Worm (Caenorhabditis elegans) whole organism, young adult: ENCODE results near the gene C26B2.2.

ENCODE experiments used
- B0261.1 ChIP-seq: sonication (generic microtip); optimal IDR thresholded peaks from 2 replicates; lab custom pipeline; 2016; ENCODE audit warnings: mild to moderate bottlenecking, missing genetic modification characterization, moderate library complexity, missing compliant biosample characterization
- D2030.7 ChIP-seq: fragments of 200-800 bp; sonication (Bioruptor generic); IDR thresholded peaks from 2 replicates; pipeline ENCODE4 v1.3.6; 2022; ENCODE audit warnings: missing genetic modification reagents, missing genetic modification characterization, missing compliant biosample characterization
- F23B12.7 ChIP-seq: sonication (generic microtip); optimal IDR thresholded peaks from 2 replicates; lab custom pipeline; 2017; ENCODE audit warnings: missing genetic modification characterization, mild to moderate bottlenecking, missing compliant biosample characterization, antibody characterized with exemption, moderate library complexity; ENCODE audit not compliant: insufficient read depth
- F39B2.1 ChIP-seq: fragments of 200-800 bp; sonication (Bioruptor generic); IDR thresholded peaks from 2 replicates; pipeline ENCODE4 v1.3.6; 2022; ENCODE audit warnings: missing genetic modification reagents, missing genetic modification characterization, missing compliant biosample characterization
- F57A8.1 ChIP-seq: fragments of 200-800 bp; sonication (Bioruptor generic); optimal IDR thresholded peaks from 2 replicates; lab custom pipeline; 2018; ENCODE audit warnings: mild to moderate bottlenecking, missing genetic modification characterization, moderate library complexity, missing compliant biosample characterization
- K12H6.12 ChIP-seq: fragments of 200-800 bp; sonication (Bioruptor generic); optimal IDR thresholded peaks from 2 replicates; lab custom pipeline; 2018; ENCODE audit warnings: mild to moderate bottlenecking, missing genetic modification characterization, missing compliant biosample characterization
- T26A5.8 ChIP-seq: sonication (generic microtip); optimal IDR thresholded peaks from 2 replicates; lab custom pipeline; 2016; ENCODE audit warnings: missing genetic modification characterization, missing compliant biosample characterization
- aptf-2 ChIP-seq: fragments of 200-800 bp; sonication (Bioruptor generic); conservative IDR thresholded peaks from 2 replicates; pipeline ENCODE4 v1.3.6; 2022; ENCODE audit warnings: missing genetic modification reagents, missing genetic modification characterization, missing compliant biosample characterization
- atf-7 ChIP-seq: sonication (generic microtip); optimal IDR thresholded peaks from 2 replicates; lab custom pipeline; 2017; ENCODE audit warnings: mild to moderate bottlenecking, missing genetic modification characterization, missing compliant biosample characterization
- athp-1 ChIP-seq: sonication (generic microtip); optimal IDR thresholded peaks from 2 replicates; lab custom pipeline; 2017; ENCODE audit warnings: mild to moderate bottlenecking, missing genetic modification characterization, missing compliant biosample characterization
- attf-5 ChIP-seq: fragments of 200-800 bp; sonication (Bioruptor generic); optimal IDR thresholded peaks from 2 replicates; lab custom pipeline; 2018; ENCODE audit warnings: mild to moderate bottlenecking, missing genetic modification characterization, missing compliant biosample characterization
- attf-6 ChIP-seq: fragments of 200-800 bp; sonication (Bioruptor generic); IDR thresholded peaks from 2 replicates; pipeline ENCODE4 v1.3.6; 2022; ENCODE audit warnings: missing genetic modification reagents, missing genetic modification characterization, missing compliant biosample characterization
- ccch-3 ChIP-seq: fragments of 200-800 bp; sonication (Bioruptor generic); optimal IDR thresholded peaks from 2 replicates; lab custom pipeline; 2018; ENCODE audit warnings: mild to moderate bottlenecking, missing genetic modification characterization, missing compliant biosample characterization
- cebp-1 ChIP-seq, 2 experiments: fragments of 200-800 bp in 1 of 2; sonication (Bioruptor generic) in 1 of 2; sonication (generic microtip) in 1 of 2; IDR thresholded peaks in 1 of 2; optimal IDR thresholded peaks in 1 of 2; 2 replicates each; pipeline versions ENCODE4 v1.3.6 to Lab custom; 2017 to 2022; ENCODE audit warnings: missing compliant biosample characterization in 2 of 2, missing genetic modification characterization in 2 of 2, mild to moderate bottlenecking in 1 of 2, missing genetic modification reagents in 1 of 2, moderate library complexity in 1 of 2
- ceh-27 ChIP-seq: fragments of 200-800 bp; sonication (Bioruptor generic); optimal IDR thresholded peaks from 2 replicates; lab custom pipeline; 2018; ENCODE audit warnings: mild to moderate bottlenecking, missing genetic modification characterization, moderate library complexity, missing compliant biosample characterization
- ceh-79 ChIP-seq: sonication (generic microtip); optimal IDR thresholded peaks from 2 replicates; lab custom pipeline; 2017; ENCODE audit warnings: mild to moderate bottlenecking, missing genetic modification characterization, missing compliant biosample characterization
- chd-7 ChIP-seq: sonication (generic microtip); optimal IDR thresholded peaks from 2 replicates; lab custom pipeline; 2016; ENCODE audit warnings: mild to moderate bottlenecking, missing genetic modification characterization, moderate library complexity, missing compliant biosample characterization
- dox-1 ChIP-seq: fragments of 200-800 bp; sonication (Bioruptor generic); IDR thresholded peaks from 2 replicates; pipeline ENCODE4 v1.3.6; 2022; ENCODE audit warnings: missing genetic modification reagents, missing genetic modification characterization, missing compliant biosample characterization
- dpff-1 ChIP-seq: sonication (generic microtip); optimal IDR thresholded peaks from 2 replicates; lab custom pipeline; 2017; ENCODE audit warnings: mild to moderate bottlenecking, missing genetic modification characterization, missing compliant biosample characterization
- egl-18 ChIP-seq: fragments of 200-800 bp; sonication (Bioruptor generic); IDR thresholded peaks from 2 replicates; pipeline ENCODE4 v1.3.6; 2022; ENCODE audit warnings: missing genetic modification reagents, missing genetic modification characterization, missing compliant biosample characterization
- ekl-4 ChIP-seq: fragments of 200-800 bp; sonication (Bioruptor generic); IDR thresholded peaks from 2 replicates; pipeline ENCODE4 v1.3.6; 2022; ENCODE audit warnings: missing genetic modification reagents, missing genetic modification characterization, missing compliant biosample characterization
- gei-17 ChIP-seq: fragments of 200-800 bp; sonication (Bioruptor generic); optimal IDR thresholded peaks from 2 replicates; lab custom pipeline; 2018; ENCODE audit warnings: mild to moderate bottlenecking, missing genetic modification characterization, missing compliant biosample characterization
- hlh-12 ChIP-seq: sonication (generic microtip); optimal IDR thresholded peaks from 2 replicates; lab custom pipeline; 2016; ENCODE audit warnings: missing genetic modification characterization, missing compliant biosample characterization
- hmg-1.2 ChIP-seq: fragments of 200-800 bp; sonication (Bioruptor generic); IDR thresholded peaks from 2 replicates; pipeline ENCODE4 v1.3.6; 2022; ENCODE audit warnings: missing genetic modification reagents, missing genetic modification characterization, missing compliant biosample characterization
- hsf-1 ChIP-seq: fragments of 200-800 bp; sonication (Bioruptor generic); IDR thresholded peaks from 2 replicates; pipeline ENCODE4 v1.3.6; 2022; ENCODE audit warnings: missing genetic modification reagents, missing genetic modification characterization, missing compliant biosample characterization
- let-526 ChIP-seq: fragments of 200-800 bp; sonication (Bioruptor generic); IDR thresholded peaks from 2 replicates; pipeline ENCODE4 v1.3.6; 2022; ENCODE audit warnings: missing genetic modification reagents, missing genetic modification characterization, missing compliant biosample characterization
- lin-26 ChIP-seq: fragments of 200-800 bp; sonication (Bioruptor generic); IDR thresholded peaks from 2 replicates; pipeline ENCODE4 v1.3.6; 2022; ENCODE audit warnings: missing genetic modification reagents, missing genetic modification characterization, missing compliant biosample characterization
- lin-35 ChIP-seq, 3 experiments: fragments of 150-350 bp in 2 of 3; sonication (generic microtip) in 1 of 3; optimal IDR thresholded peaks; 2 replicates each; lab custom pipeline; 2014 to 2018; ENCODE audit warnings: missing biosample characterization in 3 of 3, missing genetic modification characterization in 3 of 3, missing genetic modification reagents in 3 of 3
- lin-40 ChIP-seq: sonication (generic microtip); optimal IDR thresholded peaks from 2 replicates; lab custom pipeline; 2016; ENCODE audit warnings: missing genetic modification characterization, mild to moderate bottlenecking, missing compliant biosample characterization, missing genotype, missing genetic modification reagents
- lin-54 ChIP-seq: fragments of 200-800 bp; sonication (Bioruptor generic); optimal IDR thresholded peaks from 2 replicates; lab custom pipeline; 2018; ENCODE audit warnings: mild to moderate bottlenecking, missing genetic modification characterization, missing compliant biosample characterization
- madf-10 ChIP-seq: sonication (generic microtip); optimal IDR thresholded peaks from 2 replicates; lab custom pipeline; 2016; ENCODE audit warnings: mild to moderate bottlenecking, missing genetic modification characterization, missing compliant biosample characterization
- madf-3 ChIP-seq: fragments of 200-800 bp; sonication (Bioruptor generic); IDR thresholded peaks from 2 replicates; pipeline ENCODE4 v1.3.6; 2022; ENCODE audit warnings: missing genetic modification reagents, missing genetic modification characterization, missing compliant biosample characterization
- mcd-1 ChIP-seq: fragments of 200-800 bp; sonication (Bioruptor generic); IDR thresholded peaks from 2 replicates; pipeline ENCODE4 v1.3.6; 2022; ENCODE audit warnings: missing genetic modification reagents, missing genetic modification characterization, missing compliant biosample characterization
- mel-28 ChIP-seq: sonication (generic microtip); optimal IDR thresholded peaks from 2 replicates; lab custom pipeline; 2016; ENCODE audit warnings: borderline replicate concordance, mild to moderate bottlenecking, missing genetic modification characterization, missing compliant biosample characterization
- nfya-1 ChIP-seq: sonication (generic microtip); optimal IDR thresholded peaks from 2 replicates; lab custom pipeline; 2017; ENCODE audit warnings: antibody characterized with exemption, missing compliant biosample characterization, missing genetic modification characterization, borderline replicate concordance; ENCODE audit not compliant: insufficient read depth
- nhr-80 ChIP-seq: sonication (generic microtip); optimal IDR thresholded peaks from 2 replicates; lab custom pipeline; 2016; ENCODE audit warnings: missing genetic modification characterization, missing compliant biosample characterization
- pbrm-1 ChIP-seq: fragments of 200-800 bp; sonication (Bioruptor generic); IDR thresholded peaks from 2 replicates; pipeline ENCODE4 v1.3.6; 2022; ENCODE audit warnings: missing genetic modification reagents, missing genetic modification characterization, missing compliant biosample characterization
- repo-1 ChIP-seq: sonication (generic microtip); optimal IDR thresholded peaks from 2 replicates; lab custom pipeline; 2017; ENCODE audit warnings: mild to moderate bottlenecking, missing genetic modification characterization, missing compliant biosample characterization
- rpc-1 ChIP-seq, 2 experiments: fragments of 150-350 bp in 1 of 2; sonication (generic microtip) in 1 of 2; optimal IDR thresholded peaks; 2 replicates each; lab custom pipeline; 2014 to 2018; ENCODE audit warnings: missing biosample characterization in 1 of 2, missing genetic modification characterization in 1 of 2, missing genetic modification reagents in 1 of 2, missing genotype in 1 of 2
- snpc-1.3 ChIP-seq: sonication (generic microtip); optimal IDR thresholded peaks from 2 replicates; lab custom pipeline; 2017; ENCODE audit warnings: missing genetic modification characterization, mild to moderate bottlenecking, missing compliant biosample characterization, antibody characterized with exemption, moderate library complexity, missing genotype, missing genetic modification reagents; ENCODE audit not compliant: insufficient read depth
- snpc-4 ChIP-seq, 5 experiments: fragments of 150-350 bp in 1 of 5; sonication (generic microtip) in 4 of 5; optimal IDR thresholded peaks; 2 replicates each; lab custom pipeline; 2014 to 2018; ENCODE audit warnings: missing genetic modification characterization in 5 of 5, missing biosample characterization in 3 of 5, antibody characterized with exemption in 2 of 5, mild to moderate bottlenecking in 2 of 5, missing compliant biosample characterization in 2 of 5, missing genotype in 2 of 5, moderate library complexity in 2 of 5, missing genetic modification reagents in 1 of 5
- xnd-1 ChIP-seq: sonication (generic microtip); optimal IDR thresholded peaks from 2 replicates; lab custom pipeline; 2016; ENCODE audit warnings: missing genotype, missing genetic modification reagents, missing genetic modification characterization, missing compliant biosample characterization
- ztf-22 ChIP-seq: fragments of 200-800 bp; sonication (Bioruptor generic); optimal IDR thresholded peaks from 2 replicates; lab custom pipeline; 2018; ENCODE audit warnings: mild to moderate bottlenecking, missing genetic modification characterization, moderate library complexity, missing compliant biosample characterization
- ztf-26 ChIP-seq: sonication (generic microtip); optimal IDR thresholded peaks from 2 replicates; lab custom pipeline; 2017; ENCODE audit warnings: missing genetic modification characterization, missing compliant biosample characterization
- ztf-3 ChIP-seq: fragments of 200-800 bp; sonication (Bioruptor generic); optimal IDR thresholded peaks from 2 replicates; lab custom pipeline; 2018; ENCODE audit warnings: mild to moderate bottlenecking, missing genetic modification characterization, missing compliant biosample characterization

C26B2.2 gene

ce11 chrIV:7983728-7984346 is 38.1 kb downstream of the C26B2.2 start:
- TF ChIP-seq attf-5 = peak; percentile 5
- peak; percentile 16 for TF ChIP-seq xnd-1
- TF ChIP-seq madf-3 (GFP tag; lab: Robert Waterston, UW) = peak; percentile 78; the same call in 1 of the 2 replicates
- peak; percentile 7 for TF ChIP-seq atf-7
- TF ChIP-seq ztf-26 = peak; percentile 23
- no peak for TF ChIP-seq K12H6.12
- peak; percentile 30; the same call in 1 of the 2 replicates for TF ChIP-seq dox-1 (GFP tag; lab: Robert Waterston, UW)
- peak; percentile 16 for TF ChIP-seq athp-1
- no peak for TF ChIP-seq F57A8.1
- TF ChIP-seq aptf-2 (GFP tag; lab: Robert Waterston, UW) = 0 out of 2 replicates have a peak, but pooled peaks have one; percentile 24
- peak; percentile 73 for TF ChIP-seq repo-1
- TF ChIP-seq ceh-79 (tag; lab: Kevin White, UChicago) = peak; percentile 19
- no peak for TF ChIP-seq nhr-80
- TF ChIP-seq D2030.7 (GFP tag; lab: Robert Waterston, UW) = 0 out of 2 replicates have a peak, but pooled peaks have one; percentile 28
- TF ChIP-seq let-526 (GFP tag; lab: Robert Waterston, UW) = no peak
- TF ChIP-seq B0261.1 = no peak
- peak; percentile 29; the same call in 1 of the 2 replicates for TF ChIP-seq F39B2.1 (GFP tag; lab: Robert Waterston, UW)
- peak; percentile 60; the same call in 1 of the 2 replicates for TF ChIP-seq attf-6 (GFP tag; lab: Robert Waterston, UW)
- no peak for TF ChIP-seq cebp-1 (GFP tag; IDR thresholded peaks at IDR 0.05; lab: Robert Waterston, UW)
- peak; percentile 50 for TF ChIP-seq cebp-1 (tag; optimal IDR thresholded peaks at IDR 0.05; lab: Kevin White, UChicago)
- TF ChIP-seq ztf-22 = no peak
- peak; percentile 37 for TF ChIP-seq T26A5.8 (tag; lab: Kevin White, UChicago)
- TF ChIP-seq ccch-3 (GFP tag; lab: Kevin White, UChicago) = no peak
- TF ChIP-seq ekl-4 = 0 out of 2 replicates have a peak, but pooled peaks have one; percentile 30
- TF ChIP-seq mel-28 (tag; lab: Kevin White, UChicago) = no peak
- TF ChIP-seq nfya-1 = no peak
- no peak for TF ChIP-seq hmg-1.2 (GFP tag; lab: Robert Waterston, UW)
- no peak for TF ChIP-seq hlh-12 (tag; lab: Kevin White, UChicago)
- TF ChIP-seq lin-35 (GFP tag; optimal IDR thresholded peaks at IDR 0.05; lab: Kevin White, UChicago) = peak in 1 of 3 experiments; percentile 9
- TF ChIP-seq snpc-1.3 = no peak
- peak; percentile 16; the same call in 1 of the 2 replicates for TF ChIP-seq pbrm-1 (GFP tag; lab: Robert Waterston, UW)
- TF ChIP-seq lin-26 (GFP tag; lab: Robert Waterston, UW) = no peak
- no peak; the same call in 1 of the 2 replicates for TF ChIP-seq mcd-1 (GFP tag; lab: Robert Waterston, UW)
- no peak for TF ChIP-seq snpc-4 (GFP tag; optimal IDR thresholded peaks at IDR 0.05; lab: Kevin White, UChicago)
- TF ChIP-seq snpc-4 (tag; optimal IDR thresholded peaks at IDR 0.05; lab: Kevin White, UChicago) = peak in 1 of 4 experiments; percentile 35
- TF ChIP-seq F23B12.7 (tag; lab: Kevin White, UChicago) = no peak
- TF ChIP-seq ceh-27 (GFP tag; lab: Kevin White, UChicago) = peak; percentile 3
- no peak for TF ChIP-seq rpc-1 (optimal IDR thresholded peaks at IDR 0.05; lab: Kevin White, UChicago)
- no peak for TF ChIP-seq rpc-1 (tag; optimal IDR thresholded peaks at IDR 0.05; lab: Kevin White, UChicago)
- no peak for TF ChIP-seq egl-18 (GFP tag; lab: Robert Waterston, UW)
- TF ChIP-seq lin-54 (GFP tag; lab: Kevin White, UChicago) = peak; percentile 24
- no peak for TF ChIP-seq lin-40 (tag; lab: Kevin White, UChicago)
- TF ChIP-seq chd-7 (tag; lab: Kevin White, UChicago) = peak; percentile 45
- TF ChIP-seq ztf-3 = peak; percentile 3
- peak; percentile 11 for TF ChIP-seq gei-17 (GFP tag; lab: Kevin White, UChicago)
- TF ChIP-seq madf-10 (tag; lab: Kevin White, UChicago) = no peak
- TF ChIP-seq hsf-1 = peak; percentile 9
- peak; percentile 7 for TF ChIP-seq dpff-1
